Worm (Caenorhabditis elegans) whole organism, midembryonic: Measurements from ENCODE around the gene C16D2.1.
A peak's percentile ranks its signal among the peaks of the same experiment; 100 is the strongest.

ENCODE experiments used
- cog-1 ChIP-seq: sonication (generic microtip); optimal IDR thresholded peaks from 2 replicates; lab custom pipeline; 2016; ENCODE audit warnings: missing genetic modification characterization, missing compliant biosample characterization
- flt-1 ChIP-seq: fragments of 200-800 bp; sonication (Bioruptor generic); IDR thresholded peaks from 2 replicates; pipeline ENCODE4 v1.3.6; 2022; ENCODE audit warnings: missing genetic modification characterization, missing compliant biosample characterization
- ref-1 ChIP-seq: fragments of 200-800 bp; sonication (Bioruptor generic); conservative IDR thresholded peaks from 2 replicates; pipeline ENCODE4 v1.3.6; 2022; ENCODE audit warnings: missing genetic modification reagents, missing genetic modification characterization, missing compliant biosample characterization
- tab-1 ChIP-seq: fragments of 200-800 bp; sonication (Bioruptor generic); IDR thresholded peaks from 2 replicates; pipeline ENCODE4 v1.3.6; 2022; ENCODE audit warnings: missing genetic modification characterization, missing compliant biosample characterization
- ztf-29 ChIP-seq: fragments of 200-800 bp; sonication (Bioruptor generic); IDR thresholded peaks from 2 replicates; pipeline ENCODE4 v1.3.6; 2022; ENCODE audit warnings: missing genetic modification reagents, missing genetic modification characterization, missing compliant biosample characterization

DNA sequence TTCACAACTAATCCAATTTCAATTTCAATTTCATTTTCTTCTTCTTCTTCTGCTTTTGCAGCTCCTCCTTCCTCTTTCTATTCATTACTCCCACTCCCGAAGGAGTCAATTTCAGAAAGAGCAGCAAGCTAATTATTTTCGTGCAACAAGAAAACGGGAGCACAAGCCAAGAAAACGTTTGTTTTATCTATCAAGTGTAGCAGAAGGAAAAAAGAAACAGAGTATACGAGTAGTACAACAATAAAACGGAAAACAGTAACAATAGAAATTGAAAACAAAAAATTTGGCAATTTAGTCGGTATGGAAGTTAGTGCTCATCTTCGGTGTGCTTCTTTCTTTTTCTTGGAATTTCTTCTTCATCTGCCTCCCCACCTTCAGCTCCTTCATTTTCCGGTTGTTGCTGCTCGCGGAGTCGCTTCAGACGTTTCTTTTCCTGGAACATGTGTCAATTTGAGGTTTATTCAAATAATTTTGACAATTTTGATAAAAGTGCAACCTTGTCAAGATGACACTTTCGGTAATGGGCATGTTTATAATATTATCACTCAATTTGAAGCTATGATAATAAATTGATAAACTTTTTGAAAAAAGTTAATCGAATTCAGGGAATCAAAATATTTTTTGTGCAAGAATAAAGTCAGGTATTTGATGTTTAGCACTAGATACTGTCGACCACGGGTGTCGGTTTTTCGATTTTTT, 34.4 kb downstream of the C16D2.1 start, which contains the start of gene W07A12.8:
- TF ChIP-seq flt-1 (GFP tag; lab: Robert Waterston, UW) (0 out of 2 replicates have a peak, but pooled peaks have one; percentile 5), cog-1 (tag; lab: Kevin White, UChicago) (no peak), ztf-29 (GFP tag; lab: Robert Waterston, UW) (no peak), ref-1 (GFP tag; lab: Robert Waterston, UW) (no peak), tab-1 (no peak)
